Worm (Caenorhabditis elegans) whole organism, mixed stage, embryonic: ENCODE results near the gene dpy-31.

Experiments used
- elt-3 ChIP-seq: fragments of 150-350 bp; optimal IDR thresholded peaks from 2 replicates; lab custom pipeline; 2014; ENCODE audit warnings: missing biosample characterization, missing genetic modification characterization
- lin-13 ChIP-seq: fragments of 150-350 bp; optimal IDR thresholded peaks from 2 replicates; lab custom pipeline; 2014; ENCODE audit warnings: missing biosample characterization, missing genetic modification characterization
- lsy-2 ChIP-seq: fragments of 150-350 bp; optimal IDR thresholded peaks from 2 replicates; lab custom pipeline; 2014; ENCODE audit warnings: missing biosample characterization, missing genetic modification characterization
- mep-1 ChIP-seq: fragments of 150-350 bp; optimal IDR thresholded peaks from 2 replicates; lab custom pipeline; 2017; ENCODE audit warnings: missing biosample characterization, missing genetic modification reagents, missing genetic modification characterization, inconsistent platforms
- nhr-237 ChIP-seq: fragments of 150-350 bp; optimal IDR thresholded peaks from 2 replicates; lab custom pipeline; 2014; ENCODE audit warnings: missing biosample characterization, missing genetic modification characterization
- nhr-28 ChIP-seq: fragments of 150-350 bp; optimal IDR thresholded peaks from 2 replicates; lab custom pipeline; 2014; ENCODE audit warnings: missing biosample characterization, missing genetic modification characterization
- snpc-4 ChIP-seq: fragments of 150-350 bp; optimal IDR thresholded peaks from 2 replicates; lab custom pipeline; 2014; ENCODE audit warnings: missing biosample characterization, missing genetic modification characterization
- sptf-1 ChIP-seq: sonication (generic microtip); optimal IDR thresholded peaks from 2 replicates; lab custom pipeline; 2017; ENCODE audit warnings: mild to moderate bottlenecking, missing genetic modification characterization, moderate library complexity, missing compliant biosample characterization
- unc-39 ChIP-seq: fragments of 150-350 bp; optimal IDR thresholded peaks from 2 replicates; lab custom pipeline; 2014; ENCODE audit warnings: missing biosample characterization, missing genetic modification characterization
- unc-62 ChIP-seq: fragments of 150-350 bp; optimal IDR thresholded peaks from 2 replicates; lab custom pipeline; 2014; ENCODE audit warnings: missing biosample characterization, missing genetic modification reagents, missing genetic modification characterization
- ztf-11 ChIP-seq: fragments of 150-350 bp; optimal IDR thresholded peaks from 2 replicates; lab custom pipeline; 2014; ENCODE audit warnings: missing biosample characterization, missing genetic modification characterization

DNA sequence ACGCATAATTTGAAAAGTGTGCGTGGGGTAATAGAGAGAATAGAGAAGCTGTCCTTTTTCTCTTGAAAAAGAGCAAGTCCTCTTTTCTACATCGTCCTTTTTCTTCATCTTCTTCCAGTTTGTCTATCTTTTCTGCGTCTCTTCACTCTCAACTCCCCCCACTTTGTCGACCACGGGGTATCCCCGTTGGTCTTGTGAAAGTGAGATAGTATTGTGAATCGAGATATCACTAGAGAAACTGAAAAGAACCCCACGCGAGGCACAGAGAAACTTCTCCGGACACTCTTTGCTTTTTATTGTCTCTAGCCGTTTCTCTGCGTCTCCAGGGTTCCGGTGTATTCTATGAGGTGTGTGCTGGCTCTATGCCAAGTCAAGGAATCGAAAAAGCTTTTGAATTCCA lies 46.4 kb upstream of the dpy-31 start:
- TF ChIP-seq mep-1 = peak; percentile 77
- TF ChIP-seq lsy-2 (tag; lab: Kevin White, UChicago) = peak; percentile 72
- peak; percentile 65 for TF ChIP-seq ztf-11 (tag; lab: Kevin White, UChicago)
- TF ChIP-seq snpc-4 (tag; lab: Kevin White, UChicago) = no peak
- TF ChIP-seq unc-62 (GFP tag; lab: Kevin White, UChicago) = peak; percentile 75
- TF ChIP-seq elt-3 (tag; lab: Kevin White, UChicago) = no peak
- no peak for TF ChIP-seq unc-39 (tag; lab: Kevin White, UChicago)
- no peak for TF ChIP-seq nhr-28 (tag; lab: Kevin White, UChicago)
- peak; percentile 76 for TF ChIP-seq sptf-1 (tag; lab: Kevin White, UChicago)
- no peak for TF ChIP-seq lin-13
- peak; percentile 86 for TF ChIP-seq nhr-237 (tag; lab: Kevin White, UChicago)
